Worm (Caenorhabditis elegans) whole organism, early embryonic: ENCODE measurements around the gene col-131.

ENCODE experiments used
- ceh-13 ChIP-seq: fragments of 200-800 bp; sonication (Bioruptor generic); optimal IDR thresholded peaks from 2 replicates; lab custom pipeline; 2018; ENCODE audit warnings: mild to moderate bottlenecking, missing genetic modification characterization, missing compliant biosample characterization
- hnd-1 ChIP-seq: sonication (generic microtip); optimal IDR thresholded peaks from 2 replicates; lab custom pipeline; 2016; ENCODE audit warnings: missing genetic modification characterization, missing compliant biosample characterization

DNA sequence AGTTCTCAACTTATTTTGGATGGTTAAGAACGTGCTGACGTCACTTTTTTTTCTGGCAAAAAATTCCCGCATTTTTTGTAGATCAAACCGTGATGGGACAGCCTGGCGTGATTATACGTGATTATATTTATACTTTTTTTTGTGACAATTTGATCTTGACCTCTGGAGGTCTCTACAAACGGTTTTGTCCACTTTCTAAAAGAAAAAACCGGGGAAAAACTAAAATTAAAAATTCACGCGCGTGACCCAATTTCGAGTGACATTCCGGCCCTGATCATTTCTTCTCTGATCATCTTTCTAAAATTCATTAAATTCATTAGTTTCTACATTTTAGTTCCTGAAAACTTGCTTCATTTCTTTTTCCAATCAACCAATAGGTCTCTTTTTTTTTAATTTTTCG, 37.8 kb upstream of the col-131 start, which contains the start of gene rde-11:
- TF ChIP-seq ceh-13 (GFP tag; lab: Kevin White, UChicago) (no peak), hnd-1 (tag; lab: Kevin White, UChicago) (no peak)
